Fruit fly (Drosophila melanogaster) whole organism, embryonic: ENCODE results near the gene CG8509.

Experiments
- Aef1 ChIP-seq: fragments of 200-800 bp; sonication (Bioruptor generic); IDR thresholded peaks from 3 replicates; pipeline ENCODE4 v1.3.6; 2022; ENCODE audit warnings: missing biosample characterization, missing genetic modification characterization
- Awh ChIP-seq: fragments of 200-800 bp; sonication (Bioruptor generic); IDR thresholded peaks from 2 replicates; pipeline ENCODE4, ENCODE4 v1.3.6; 2022; ENCODE audit warnings: missing biosample characterization, missing genetic modification characterization
- Blimp-1 ChIP-seq: fragments of 200-800 bp; sonication (Bioruptor generic); optimal IDR thresholded peaks from 3 replicates; lab custom pipeline; 2018; ENCODE audit warnings: missing biosample characterization, missing genetic modification characterization, mild to moderate bottlenecking, moderate library complexity, missing genetic modification reagents
- CG10565 ChIP-seq: fragments of 200-800 bp; sonication (Bioruptor generic); optimal IDR thresholded peaks from 3 replicates; lab custom pipeline; 2016; ENCODE audit warnings: missing biosample characterization, mild to moderate bottlenecking, missing genetic modification characterization
- CG11247 ChIP-seq: fragments of 200-800 bp; sonication (Bioruptor generic); IDR thresholded peaks from 2 replicates; pipeline ENCODE4 v1.3.6; 2022; ENCODE audit warnings: missing biosample characterization, missing genetic modification characterization
- CG11504 ChIP-seq: fragments of 200-800 bp; sonication (Bioruptor generic); optimal IDR thresholded peaks from 3 replicates; lab custom pipeline; 2019; ENCODE audit warnings: missing biosample characterization, mild to moderate bottlenecking, missing genetic modification characterization, moderate library complexity
- CG12071 ChIP-seq: fragments of 200-800 bp; sonication (Bioruptor generic); optimal IDR thresholded peaks from 3 replicates; lab custom pipeline; 2018; ENCODE audit warnings: missing biosample characterization, mild to moderate bottlenecking, missing genetic modification characterization
- CG12104 ChIP-seq: fragments of 200-800 bp; sonication (Bioruptor generic); optimal IDR thresholded peaks from 3 replicates; lab custom pipeline; 2016; ENCODE audit warnings: missing biosample characterization, missing genetic modification characterization
- CG12155 ChIP-seq: fragments of 200-800 bp; sonication (Bioruptor generic); optimal IDR thresholded peaks from 3 replicates; lab custom pipeline; 2016; ENCODE audit warnings: missing biosample characterization, missing genetic modification characterization
- CG1603 ChIP-seq: fragments of 200-800 bp; sonication (Bioruptor generic); optimal IDR thresholded peaks from 2 replicates; lab custom pipeline; 2019; ENCODE audit warnings: missing biosample characterization, mild to moderate bottlenecking, missing genetic modification characterization, moderate library complexity
- CG17802 ChIP-seq: fragments of 200-800 bp; sonication (Bioruptor generic); optimal IDR thresholded peaks from 2 replicates; lab custom pipeline; 2018; ENCODE audit warnings: missing biosample characterization, mild to moderate bottlenecking, missing genetic modification characterization, moderate library complexity
- CG2678 ChIP-seq: fragments of 200-800 bp; sonication (Bioruptor generic); optimal IDR thresholded peaks from 3 replicates; lab custom pipeline; 2019; ENCODE audit warnings: missing biosample characterization, mild to moderate bottlenecking, missing genetic modification characterization, moderate library complexity
- CG31365 ChIP-seq: fragments of 200-800 bp; sonication (Bioruptor generic); optimal IDR thresholded peaks from 2 replicates; lab custom pipeline; 2018; ENCODE audit warnings: missing biosample characterization, mild to moderate bottlenecking, missing genetic modification characterization
- CG3838 ChIP-seq: fragments of 200-800 bp; sonication (Bioruptor generic); optimal IDR thresholded peaks from 3 replicates; lab custom pipeline; 2016; ENCODE audit warnings: missing biosample characterization, missing genetic modification characterization
- CG5953 ChIP-seq: fragments of 200-800 bp; sonication (Bioruptor generic); IDR thresholded peaks from 2 replicates; pipeline ENCODE4 v1.3.6; 2022; ENCODE audit warnings: missing biosample characterization, missing genetic modification characterization
- CG7963 ChIP-seq: fragments of 200-800 bp; sonication (Bioruptor generic); IDR thresholded peaks from 3 replicates; pipeline ENCODE4 v1.3.6; 2022; ENCODE audit warnings: missing biosample characterization, missing genetic modification characterization; ENCODE audit not compliant: partially characterized antibody
- CG8765 ChIP-seq: fragments of 200-800 bp; sonication (Bioruptor generic); IDR thresholded peaks from 2 replicates; pipeline ENCODE4 v1.3.6; 2022; ENCODE audit warnings: missing biosample characterization, missing genetic modification characterization
- CG9609 ChIP-seq: fragments of 200-800 bp; sonication (Bioruptor generic); optimal IDR thresholded peaks from 3 replicates; lab custom pipeline; 2016; ENCODE audit warnings: missing biosample characterization, missing genetic modification characterization
- CG9797 ChIP-seq: fragments of 200-800 bp; sonication (Bioruptor generic); optimal IDR thresholded peaks from 3 replicates; lab custom pipeline; 2018; ENCODE audit warnings: missing biosample characterization, mild to moderate bottlenecking, missing genetic modification characterization
- CG9932 ChIP-seq: fragments of 200-800 bp; sonication (Bioruptor generic); IDR thresholded peaks from 2 replicates; pipeline ENCODE4 v1.3.6; 2022; ENCODE audit warnings: missing biosample characterization, missing genetic modification characterization
- CoRest ChIP-seq: fragments of 200-800 bp; sonication (Bioruptor generic); optimal IDR thresholded peaks from 3 replicates; lab custom pipeline; 2018; ENCODE audit warnings: missing biosample characterization, mild to moderate bottlenecking, missing genetic modification characterization, moderate library complexity
- Dp ChIP-seq: fragments of 200-800 bp; sonication (Bioruptor generic); optimal IDR thresholded peaks from 2 replicates; lab custom pipeline; 2018; ENCODE audit warnings: missing biosample characterization, mild to moderate bottlenecking, missing genetic modification characterization, moderate library complexity
- Elba2 ChIP-seq: fragments of 200-800 bp; sonication (Bioruptor generic); optimal IDR thresholded peaks from 3 replicates; lab custom pipeline; 2016; ENCODE audit warnings: missing biosample characterization, missing genetic modification characterization
- HHEX ChIP-seq: fragments of 200-800 bp; sonication (Bioruptor generic); optimal IDR thresholded peaks from 3 replicates; lab custom pipeline; 2017; ENCODE audit warnings: missing biosample characterization, mild to moderate bottlenecking, missing genetic modification characterization, missing genetic modification reagents
- Kr ChIP-seq: fragments of 200-800 bp; sonication (Bioruptor generic); optimal IDR thresholded peaks from 2 replicates; lab custom pipeline; 2017; ENCODE audit warnings: missing biosample characterization, mild to moderate bottlenecking, missing genetic modification characterization
- NK7.1 ChIP-seq: fragments of 200-800 bp; sonication (Bioruptor generic); optimal IDR thresholded peaks from 3 replicates; lab custom pipeline; 2016; ENCODE audit warnings: missing biosample characterization, missing genetic modification characterization
- NfI ChIP-seq: fragments of 200-800 bp; sonication (Bioruptor generic); optimal IDR thresholded peaks from 3 replicates; lab custom pipeline; 2018; ENCODE audit warnings: missing biosample characterization, mild to moderate bottlenecking, missing genetic modification characterization, moderate library complexity
- Poxn ChIP-seq: fragments of 200-800 bp; sonication (Bioruptor generic); IDR thresholded peaks from 2 replicates; pipeline ENCODE4 v1.3.6; 2022; ENCODE audit warnings: missing biosample characterization, missing genetic modification characterization
- Taf1 ChIP-seq: fragments of 200-800 bp; sonication (Bioruptor generic); IDR thresholded peaks from 2 replicates; pipeline ENCODE4 v1.3.6; 2022; ENCODE audit warnings: missing biosample characterization, missing genetic modification characterization
- Trl ChIP-seq, 3 experiments: fragments of >200 bp in 2 of 3; fragments of 200-800 bp in 1 of 3; sonication (Bioruptor generic) in 1 of 3; optimal IDR thresholded peaks; 2 replicates in 1 of 3; 3 replicates in 2 of 3; lab custom pipeline; 2016 to 2017; ENCODE audit warnings: missing biosample characterization in 1 of 3, missing genetic modification characterization in 1 of 3
- ab ChIP-seq: fragments of 200-800 bp; sonication (Bioruptor generic); optimal IDR thresholded peaks from 2 replicates; lab custom pipeline; 2016; ENCODE audit warnings: missing biosample characterization, missing genetic modification characterization
- cad ChIP-seq: fragments of >200 bp; optimal IDR thresholded peaks from 2 replicates; lab custom pipeline; 2017; ENCODE audit warnings: missing biosample characterization, missing genetic modification characterization
- chif ChIP-seq, 2 experiments: fragments of 200-800 bp; sonication (Bioruptor generic); optimal IDR thresholded peaks; 3 replicates each; lab custom pipeline; 2016; ENCODE audit warnings: missing biosample characterization in 2 of 2, missing genetic modification characterization in 2 of 2
- crol ChIP-seq: fragments of 200-800 bp; sonication (Bioruptor generic); IDR thresholded peaks from 2 replicates; pipeline ENCODE4 v1.3.6; 2022; ENCODE audit warnings: missing biosample characterization, missing genetic modification characterization
- dan ChIP-seq: fragments of 200-800 bp; sonication (Bioruptor generic); IDR thresholded peaks from 2 replicates; pipeline ENCODE4 v1.3.6; 2022; ENCODE audit warnings: missing biosample characterization, missing genetic modification characterization
- ewg ChIP-seq: fragments of 200-800 bp; sonication (Bioruptor generic); optimal IDR thresholded peaks from 3 replicates; lab custom pipeline; 2017; ENCODE audit warnings: mild to moderate bottlenecking, missing biosample characterization, missing genetic modification reagents, missing genetic modification characterization
- fd3F ChIP-seq: fragments of 200-800 bp; sonication (Bioruptor generic); optimal IDR thresholded peaks from 2 replicates; lab custom pipeline; 2018; ENCODE audit warnings: missing biosample characterization, mild to moderate bottlenecking, missing genetic modification characterization, moderate library complexity
- jing ChIP-seq: fragments of 200-800 bp; sonication (Bioruptor generic); optimal IDR thresholded peaks from 2 replicates; lab custom pipeline; 2018; ENCODE audit warnings: missing biosample characterization, mild to moderate bottlenecking, missing genetic modification characterization
- kni ChIP-seq: fragments of 200-800 bp; sonication (Bioruptor generic); optimal IDR thresholded peaks from 3 replicates; lab custom pipeline; 2017; ENCODE audit warnings: mild to moderate bottlenecking, missing biosample characterization, missing genetic modification reagents, missing genetic modification characterization
- nom ChIP-seq: fragments of 200-800 bp; sonication (Bioruptor generic); optimal IDR thresholded peaks from 2 replicates; lab custom pipeline; 2017; ENCODE audit warnings: missing biosample characterization, missing genetic modification characterization, mild to moderate bottlenecking, moderate library complexity, missing genetic modification reagents
- onecut ChIP-seq: fragments of 200-800 bp; sonication (Bioruptor generic); IDR thresholded peaks from 2 replicates; pipeline ENCODE4 v1.3.6; 2022; ENCODE audit warnings: missing biosample characterization, missing genetic modification characterization
- org-1 ChIP-seq: fragments of 200-800 bp; sonication (Bioruptor generic); optimal IDR thresholded peaks from 2 replicates; lab custom pipeline; 2017; ENCODE audit warnings: missing biosample characterization, missing genetic modification characterization
- ranshi ChIP-seq: fragments of 200-800 bp; sonication (Bioruptor generic); IDR thresholded peaks from 2 replicates; pipeline ENCODE4 v1.3.6; 2022; ENCODE audit warnings: missing biosample characterization, missing genetic modification characterization
- trem ChIP-seq: fragments of 200-800 bp; optimal IDR thresholded peaks from 3 replicates; lab custom pipeline; 2019; ENCODE audit warnings: missing biosample characterization, mild to moderate bottlenecking, missing genetic modification characterization, moderate library complexity
- unc-4 ChIP-seq: fragments of 200-800 bp; sonication (Bioruptor generic); IDR thresholded peaks from 2 replicates; pipeline ENCODE4 v1.3.6; 2022; ENCODE audit warnings: missing biosample characterization, missing genetic modification characterization; ENCODE audit not compliant: partially characterized antibody
- vfl ChIP-seq: fragments of 200-800 bp; sonication (Bioruptor generic); optimal IDR thresholded peaks from 2 replicates; lab custom pipeline; 2016; ENCODE audit warnings: missing biosample characterization, missing genetic modification characterization
- zen2 ChIP-seq: fragments of 200-800 bp; sonication (Bioruptor generic); IDR thresholded peaks from 3 replicates; pipeline ENCODE4 v1.3.6; 2022; ENCODE audit warnings: missing biosample characterization, missing genetic modification characterization; ENCODE audit not compliant: partially characterized antibody
- zfh1 ChIP-seq: fragments of 200-800 bp; sonication (Bioruptor generic); IDR thresholded peaks from 3 replicates; pipeline ENCODE4 v1.3.6; 2022; ENCODE audit warnings: missing biosample characterization, missing genetic modification characterization

CG8509 gene

DNA sequence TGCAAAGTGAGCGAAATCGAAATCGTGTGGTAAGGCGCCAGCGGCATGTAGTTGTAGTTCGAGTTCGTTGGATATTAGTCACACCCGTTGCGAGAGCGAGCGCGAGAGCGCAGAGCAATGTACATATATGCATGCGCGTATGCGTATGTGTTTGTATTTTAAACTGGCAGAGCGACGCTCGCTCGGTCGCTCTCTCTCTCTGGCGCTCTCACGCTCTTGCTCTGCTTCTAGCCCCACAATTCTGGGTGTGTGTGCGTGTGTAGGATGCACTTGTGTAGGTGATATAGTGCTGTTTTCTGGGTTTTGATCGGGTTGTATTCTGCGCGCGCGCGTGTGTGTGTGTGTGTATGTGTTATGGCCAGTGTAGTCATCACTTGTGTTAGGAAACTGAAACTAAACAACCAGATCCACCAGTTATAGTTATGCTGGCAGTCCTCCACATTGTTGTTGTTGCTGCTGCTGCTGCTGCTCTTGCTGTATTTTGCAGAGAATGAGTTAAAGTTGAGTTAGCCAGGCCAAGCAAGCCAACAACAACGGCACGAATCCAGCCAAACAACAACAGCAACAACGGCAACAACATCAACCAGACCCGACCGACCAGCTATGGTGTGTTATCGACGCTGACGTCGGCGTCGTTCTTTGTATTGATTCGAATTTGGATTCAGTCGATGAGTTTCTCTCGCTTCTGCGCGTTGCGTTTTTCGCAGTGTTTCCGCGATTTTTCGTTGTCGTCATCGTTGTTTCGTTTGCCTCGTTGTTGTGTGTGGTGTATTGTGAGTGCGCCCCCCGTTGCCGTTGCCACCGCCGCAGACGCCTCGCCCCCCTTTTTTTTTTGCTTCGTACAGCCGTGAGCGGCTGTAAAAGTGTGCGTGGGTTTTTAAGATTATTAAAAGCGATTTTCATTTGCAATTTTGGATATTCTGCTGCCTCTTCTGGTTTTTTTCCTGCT lies 2.6 kb downstream of the CG8509 start (continued):
- TF ChIP-seq CG31365 (tag; lab: Kevin White, UChicago) (no peak), CG9797 (GFP tag; lab: Kevin White, UChicago) (no peak), NK7.1 (GFP tag; lab: Kevin White, UChicago) (no peak), Trl (optimal IDR thresholded peaks at IDR 0.05; lab: Kevin White, UChicago) (peak; percentile 98 to 99), Trl (GFP tag; optimal IDR thresholded peaks at IDR 0.05; lab: Kevin White, UChicago) (peak; percentile 61), CG10565 (GFP tag; lab: Kevin White, UChicago) (no peak), CG9609 (GFP tag; lab: Kevin White, UChicago) (no peak), CG7963 (GFP tag; lab: Robert Waterston, UW) (no peak), Dp (GFP tag; lab: Kevin White, UChicago) (no peak), cad (GFP tag; lab: Kevin White, UChicago) (no peak), zen2 (GFP tag; lab: Robert Waterston, UW) (peak; percentile 45; the same call in 2 of the 3 replicates), fd3F (no peak), jing (GFP tag; lab: Kevin White, UChicago) (no peak), Taf1 (GFP tag; lab: Robert Waterston, UW) (no peak), NfI (no peak), dan (GFP tag; lab: Robert Waterston, UW) (no peak), unc-4 (GFP tag; lab: Robert Waterston, UW) (peak; percentile 40; the same call in 1 of the 2 replicates), HHEX (GFP tag; lab: Kevin White, UChicago) (no peak), org-1 (GFP tag; lab: Kevin White, UChicago) (no peak), chif (GFP tag; optimal IDR thresholded peaks at IDR 0.05; lab: Kevin White, UChicago) (no peak), CG2678 (no peak), crol (peak; percentile 88), Aef1 (GFP tag; lab: Robert Waterston, UW) (peak; percentile 61), kni (GFP tag; lab: Kevin White, UChicago) (peak; percentile 98), nom (peak; percentile 50), CG1603 (tag; lab: Kevin White, UChicago) (no peak), Awh (GFP tag; lab: Robert Waterston, UW) (no peak), ranshi (GFP tag; lab: Robert Waterston, UW) (no peak), Elba2 (no peak), CoRest (tag; lab: Kevin White, UChicago) (no peak), CG8765 (0 out of 2 replicates have a peak, but pooled peaks have one; percentile 26), vfl (GFP tag; lab: Kevin White, UChicago) (no peak), CG5953 (no peak), Blimp-1 (GFP tag; lab: Kevin White, UChicago) (no peak), CG9932 (peak; percentile 34; the same call in 1 of the 2 replicates), ab (GFP tag; lab: Kevin White, UChicago) (no peak), Kr (peak; percentile 42), Poxn (no peak), CG12071 (GFP tag; lab: Kevin White, UChicago) (no peak), CG11504 (tag; lab: Kevin White, UChicago) (no peak), CG11247 (GFP tag; lab: Robert Waterston, UW) (no peak), ewg (GFP tag; lab: Kevin White, UChicago) (peak; percentile 11), trem (tag; lab: Kevin White, UChicago) (no peak), CG12155 (no peak), CG17802 (tag; lab: Kevin White, UChicago) (no peak), CG3838 (GFP tag; lab: Kevin White, UChicago) (no peak), CG12104 (GFP tag; lab: Kevin White, UChicago) (no peak), zfh1 (GFP tag; lab: Robert Waterston, UW) (no peak), onecut (GFP tag; lab: Robert Waterston, UW) (peak; percentile 67)
